Worm (Caenorhabditis elegans) whole organism, late embryonic: ENCODE measurements around the gene C42D4.13.

Experiments
- C38D4.7 ChIP-seq: fragments of 200-800 bp; sonication (Bioruptor generic); optimal IDR thresholded peaks from 2 replicates; lab custom pipeline; 2018; ENCODE audit warnings: mild to moderate bottlenecking, missing genetic modification characterization, moderate library complexity, missing compliant biosample characterization
- ceh-19 ChIP-seq: fragments of 200-800 bp; sonication (Bioruptor generic); optimal IDR thresholded peaks from 2 replicates; lab custom pipeline; 2018; ENCODE audit warnings: mild to moderate bottlenecking, missing genetic modification characterization, missing compliant biosample characterization
- ceh-2 ChIP-seq: sonication (generic microtip); optimal IDR thresholded peaks from 2 replicates; lab custom pipeline; 2016; ENCODE audit warnings: missing genotype, missing genetic modification characterization, missing compliant biosample characterization
- ceh-22 ChIP-seq: sonication (generic microtip); optimal IDR thresholded peaks from 2 replicates; lab custom pipeline; 2017; ENCODE audit warnings: missing biosample characterization, missing genetic modification characterization
- ceh-24 ChIP-seq: sonication (generic microtip); optimal IDR thresholded peaks from 2 replicates; lab custom pipeline; 2016; ENCODE audit warnings: mild to moderate bottlenecking, missing genetic modification characterization, missing compliant biosample characterization
- ceh-6 ChIP-seq: fragments of 200-800 bp; sonication (Bioruptor generic); optimal IDR thresholded peaks from 2 replicates; lab custom pipeline; 2018; ENCODE audit warnings: mild to moderate bottlenecking, missing genetic modification characterization, missing compliant biosample characterization
- ceh-9 ChIP-seq: sonication (generic microtip); optimal IDR thresholded peaks from 2 replicates; lab custom pipeline; 2016; ENCODE audit warnings: mild to moderate bottlenecking, missing genetic modification characterization, inconsistent platforms, missing compliant biosample characterization
- che-1 ChIP-seq: sonication (generic microtip); optimal IDR thresholded peaks from 2 replicates; lab custom pipeline; 2016; ENCODE audit warnings: mild to moderate bottlenecking, missing genetic modification characterization, missing compliant biosample characterization
- dmd-4 ChIP-seq: sonication (generic microtip); optimal IDR thresholded peaks from 2 replicates; lab custom pipeline; 2016; ENCODE audit warnings: borderline replicate concordance, missing genetic modification characterization, missing compliant biosample characterization
- fax-1 ChIP-seq: sonication (generic microtip); optimal IDR thresholded peaks from 2 replicates; lab custom pipeline; 2016; ENCODE audit warnings: missing genotype, missing genetic modification characterization, missing compliant biosample characterization
- fkh-10 ChIP-seq: fragments of 150-350 bp; optimal IDR thresholded peaks from 2 replicates; lab custom pipeline; 2014; ENCODE audit warnings: missing biosample characterization, missing genetic modification reagents, missing genetic modification characterization
- fkh-6 ChIP-seq: sonication (generic microtip); optimal IDR thresholded peaks from 2 replicates; lab custom pipeline; 2016; ENCODE audit warnings: missing genetic modification characterization, missing compliant biosample characterization
- hlh-30 ChIP-seq: sonication (generic microtip); optimal IDR thresholded peaks from 2 replicates; lab custom pipeline; 2017; ENCODE audit warnings: antibody characterized with exemption, missing genetic modification characterization, missing compliant biosample characterization; ENCODE audit not compliant: insufficient read depth
- lin-11 ChIP-seq: fragments of 200-800 bp; sonication (Bioruptor generic); optimal IDR thresholded peaks from 2 replicates; lab custom pipeline; 2018; ENCODE audit warnings: mild to moderate bottlenecking, missing genetic modification characterization, missing compliant biosample characterization
- madf-2 ChIP-seq: sonication (generic microtip); optimal IDR thresholded peaks from 2 replicates; lab custom pipeline; 2017; ENCODE audit warnings: missing genetic modification characterization, missing compliant biosample characterization
- mec-3 ChIP-seq: sonication (generic microtip); optimal IDR thresholded peaks from 2 replicates; lab custom pipeline; 2016; ENCODE audit warnings: borderline replicate concordance, missing genetic modification characterization, missing compliant biosample characterization
- nfya-1 ChIP-seq: sonication (generic microtip); optimal IDR thresholded peaks from 2 replicates; lab custom pipeline; 2017; ENCODE audit warnings: missing genetic modification characterization, mild to moderate bottlenecking, missing compliant biosample characterization, antibody characterized with exemption, moderate library complexity
- nhr-232 ChIP-seq: sonication (generic microtip); optimal IDR thresholded peaks from 2 replicates; lab custom pipeline; 2016; ENCODE audit warnings: missing genetic modification characterization, missing compliant biosample characterization
- pag-3 ChIP-seq: sonication (generic microtip); optimal IDR thresholded peaks from 2 replicates; lab custom pipeline; 2016; ENCODE audit warnings: missing compliant biosample characterization, missing genetic modification characterization, borderline replicate concordance
- pat-9 ChIP-seq: fragments of 200-800 bp; sonication (Bioruptor generic); optimal IDR thresholded peaks from 2 replicates; lab custom pipeline; 2018; ENCODE audit warnings: mild to moderate bottlenecking, missing genetic modification characterization, moderate library complexity, missing compliant biosample characterization
- pha-2 ChIP-seq: sonication (generic microtip); optimal IDR thresholded peaks from 2 replicates; lab custom pipeline; 2017; ENCODE audit warnings: mild to moderate bottlenecking, missing genetic modification characterization, missing compliant biosample characterization
- pha-4 ChIP-seq: fragments of 150-350 bp; optimal IDR thresholded peaks from 2 replicates; lab custom pipeline; 2018; ENCODE audit warnings: missing biosample characterization, missing genetic modification reagents, missing genetic modification characterization
- pqm-1 ChIP-seq: sonication (generic microtip); optimal IDR thresholded peaks from 2 replicates; lab custom pipeline; 2016; ENCODE audit warnings: missing genetic modification characterization, missing compliant biosample characterization
- sdc-2 ChIP-seq: sonication (generic microtip); optimal IDR thresholded peaks from 2 replicates; lab custom pipeline; 2016; ENCODE audit warnings: missing genotype, missing genetic modification characterization, missing compliant biosample characterization
- sox-4 ChIP-seq: sonication (generic microtip); optimal IDR thresholded peaks from 2 replicates; lab custom pipeline; 2017; ENCODE audit warnings: mild to moderate bottlenecking, missing genetic modification characterization, inconsistent platforms, missing compliant biosample characterization
- tbx-2 ChIP-seq: sonication (generic microtip); optimal IDR thresholded peaks from 2 replicates; lab custom pipeline; 2016; ENCODE audit warnings: missing genetic modification characterization, missing compliant biosample characterization
- ttx-3 ChIP-seq: sonication (generic microtip); optimal IDR thresholded peaks from 2 replicates; lab custom pipeline; 2016; ENCODE audit warnings: missing genetic modification reagents, missing genetic modification characterization, missing compliant biosample characterization

The C42D4.13 gene

ce11 chrIV:7175346-7175745 is 12.6 kb downstream of the C42D4.13 start, which contains the start of gene C42D4.19:
TSS of gene C42D4.19 (plus strand) at chrIV:7175646.
- TF ChIP-seq pha-2 (tag; lab: Kevin White, UChicago) (no peak), ceh-9 (no peak), sox-4 (tag; lab: Kevin White, UChicago) (no peak), pqm-1 (tag; lab: Kevin White, UChicago) (no peak), ttx-3 (tag; lab: Kevin White, UChicago) (no peak), mec-3 (tag; lab: Kevin White, UChicago) (no peak), tbx-2 (tag; lab: Kevin White, UChicago) (no peak), nhr-232 (tag; lab: Kevin White, UChicago) (no peak), fkh-6 (tag; lab: Kevin White, UChicago) (no peak)

ce11 chrIV:7173489-7173888 is 14.4 kb downstream of the C42D4.13 start, which contains the start of gene str-1:
TSS of gene str-1 (plus strand) at chrIV:7173789.
- TF ChIP-seq lin-11 (no peak), ttx-3 (tag; lab: Kevin White, UChicago) (no peak), madf-2 (tag; lab: Kevin White, UChicago) (no peak), sdc-2 (tag; lab: Kevin White, UChicago) (no peak)

ce11 chrIV:7171222-7171621 is 16.7 kb downstream of the C42D4.13 start, which contains the start of gene str-220:
TSS of gene str-220 (minus strand) at chrIV:7171322.
- TF ChIP-seq pag-3 (tag; lab: Kevin White, UChicago) = no peak

- peak; percentile 45 for TF ChIP-seq hlh-30 (tag; lab: Kevin White, UChicago)
- TF ChIP-seq dmd-4 (tag; lab: Kevin White, UChicago) = no peak
- no peak for TF ChIP-seq ceh-6
- TF ChIP-seq pat-9 = no peak
Observed at ce11 chrIV:7167983-7168760, 19.8 kb downstream of the C42D4.13 start, which contains the start of gene skr-16. TSS of gene skr-16 (plus strand) at chrIV:7168710.

- TF ChIP-seq hlh-30 (tag; lab: Kevin White, UChicago) = peak; percentile 4
- no peak for TF ChIP-seq fkh-10 (GFP tag; lab: Kevin White, UChicago)
Observed at ce11 chrIV:7166553-7166952, 21.4 kb downstream of the C42D4.13 start, which contains the start of gene C42D4.18. TSS of gene C42D4.18 (plus strand) at chrIV:7166783.

- TF ChIP-seq pat-9 = no peak
- TF ChIP-seq C38D4.7 (GFP tag; lab: Kevin White, UChicago) = no peak
- no peak for TF ChIP-seq ceh-19
- no peak for TF ChIP-seq nhr-232 (tag; lab: Kevin White, UChicago)
- no peak for TF ChIP-seq pha-4 (tag; lab: Kevin White, UChicago)
- TF ChIP-seq ceh-24 (tag; lab: Kevin White, UChicago) = no peak
- no peak for TF ChIP-seq nfya-1 (tag; lab: Kevin White, UChicago)
- no peak for TF ChIP-seq ceh-9
- no peak for TF ChIP-seq ceh-22 (tag; lab: Kevin White, UChicago)
- TF ChIP-seq fax-1 = no peak
- TF ChIP-seq pag-3 (tag; lab: Kevin White, UChicago) = no peak
Observed at ce11 chrIV:7165723-7166122, 22.2 kb downstream of the C42D4.13 start, which contains the start of gene rpc-1. TSS of gene rpc-1 (minus strand) at chrIV:7165748.

ce11 chrIV:7159586-7159985 is 28.3 kb downstream of the C42D4.13 start:
- TF ChIP-seq lin-11 (no peak), ceh-2 (tag; lab: Kevin White, UChicago) (no peak), che-1 (tag; lab: Kevin White, UChicago) (no peak)
